Fruit fly (Drosophila melanogaster): ENCODE measurements around the gene CG14903.

- TF ChIP-seq CG8478 (optimal IDR thresholded peaks at IDR 0.05): no peak
- TF ChIP-seq CTCF (optimal IDR thresholded peaks at IDR 0.05): no peak
These were observed 46.9 kb upstream of the CG14903 start, which contains the start of gene CG14893 for dm6 chr3R:16620478-16620877.

Measured in S2 (cell line).